Worm (Caenorhabditis elegans) whole organism, L1 larva: ENCODE results near the gene ani-1.
A peak's percentile ranks its signal among the peaks of the same experiment; 100 is the strongest.

Source experiments
- C04F5.9 ChIP-seq: sonication (generic microtip); optimal IDR thresholded peaks from 2 replicates; lab custom pipeline; 2016; ENCODE audit warnings: missing genetic modification characterization, missing compliant biosample characterization
- C16A3.4 ChIP-seq: fragments of 150-350 bp; optimal IDR thresholded peaks from 2 replicates; lab custom pipeline; 2014; ENCODE audit warnings: missing biosample characterization, missing genetic modification characterization
- F16B12.6 ChIP-seq: fragments of 150-350 bp; optimal IDR thresholded peaks from 2 replicates; lab custom pipeline; 2014; ENCODE audit warnings: missing biosample characterization, missing genetic modification characterization
- Y116A8C.19 ChIP-seq: sonication (generic microtip); optimal IDR thresholded peaks from 2 replicates; lab custom pipeline; 2016; ENCODE audit warnings: missing compliant biosample characterization, missing genetic modification characterization, borderline replicate concordance
- aha-1 ChIP-seq: fragments of 150-350 bp; optimal IDR thresholded peaks from 2 replicates; lab custom pipeline; 2014; ENCODE audit warnings: missing biosample characterization, missing genetic modification characterization
- ceh-8 ChIP-seq: fragments of 200-800 bp; sonication (Bioruptor generic); optimal IDR thresholded peaks from 2 replicates; lab custom pipeline; 2018; ENCODE audit warnings: mild to moderate bottlenecking, missing genetic modification characterization, moderate library complexity, missing compliant biosample characterization
- ceh-82 ChIP-seq, 3 experiments: fragments of 150-350 bp in 1 of 3; sonication (generic microtip) in 2 of 3; optimal IDR thresholded peaks; 2 replicates each; lab custom pipeline; 2014 to 2017; ENCODE audit warnings: missing biosample characterization in 3 of 3, missing genetic modification characterization in 3 of 3
- ceh-90 ChIP-seq: sonication (generic microtip); optimal IDR thresholded peaks from 2 replicates; lab custom pipeline; 2016; ENCODE audit warnings: missing genetic modification characterization, missing compliant biosample characterization
- ces-1 ChIP-seq: fragments of 150-350 bp; optimal IDR thresholded peaks from 2 replicates; lab custom pipeline; 2014; ENCODE audit warnings: missing biosample characterization, missing genetic modification reagents, missing genetic modification characterization
- dsc-1 ChIP-seq: sonication (generic microtip); optimal IDR thresholded peaks from 2 replicates; lab custom pipeline; 2016; ENCODE audit warnings: mild to moderate bottlenecking, missing genetic modification characterization, missing compliant biosample characterization
- efl-1 ChIP-seq, 4 experiments: fragments of 150-350 bp; optimal IDR thresholded peaks in 3 of 4; peaks in 1 of 4; 1 replicate in 1 of 4; 2 replicates in 3 of 4; lab custom pipeline; 2014; ENCODE audit warnings: missing biosample characterization in 2 of 4, missing genetic modification characterization in 2 of 4, missing genetic modification reagents in 2 of 4
- egl-13 ChIP-seq: sonication (generic microtip); optimal IDR thresholded peaks from 2 replicates; lab custom pipeline; 2016; ENCODE audit warnings: missing genotype, missing genetic modification reagents, missing genetic modification characterization, missing compliant biosample characterization
- egl-27 ChIP-seq, 2 experiments: fragments of 150-350 bp in 1 of 2; sonication (generic microtip); optimal IDR thresholded peaks; 3 replicates each; lab custom pipeline; 2017 to 2018; ENCODE audit warnings: missing biosample characterization in 2 of 2, missing genetic modification characterization in 2 of 2, missing genetic modification reagents in 2 of 2
- elt-2 ChIP-seq: sonication (generic microtip); optimal IDR thresholded peaks from 2 replicates; lab custom pipeline; 2016; ENCODE audit warnings: missing genetic modification characterization, mild to moderate bottlenecking, inconsistent platforms, missing compliant biosample characterization, missing genetic modification reagents
- elt-3 ChIP-seq, 6 experiments: fragments of 150-350 bp in 1 of 6; sonication (generic microtip); optimal IDR thresholded peaks; 2 replicates each; lab custom pipeline; 2017 to 2018; ENCODE audit warnings: missing biosample characterization in 6 of 6, missing genetic modification characterization in 6 of 6, inconsistent platforms in 1 of 6
- ets-5 ChIP-seq: fragments of 200-800 bp; sonication (Bioruptor generic); IDR thresholded peaks from 2 replicates; pipeline ENCODE4 v1.3.6; 2022; ENCODE audit warnings: missing genetic modification characterization, missing compliant biosample characterization
- fkh-10 ChIP-seq: sonication (generic microtip); optimal IDR thresholded peaks from 2 replicates; lab custom pipeline; 2017; ENCODE audit warnings: missing biosample characterization, missing genetic modification reagents, missing genetic modification characterization
- fkh-4 ChIP-seq: sonication (generic microtip); optimal IDR thresholded peaks from 2 replicates; lab custom pipeline; 2016; ENCODE audit warnings: missing compliant biosample characterization, missing genetic modification characterization, borderline replicate concordance
- fkh-8 ChIP-seq: sonication (generic microtip); optimal IDR thresholded peaks from 2 replicates; lab custom pipeline; 2016; ENCODE audit warnings: mild to moderate bottlenecking, missing genetic modification characterization, missing compliant biosample characterization
- fos-1 ChIP-seq: fragments of 150-350 bp; optimal IDR thresholded peaks from 2 replicates; lab custom pipeline; 2014; ENCODE audit warnings: missing biosample characterization, missing genetic modification characterization
- grh-1 ChIP-seq: fragments of 200-800 bp; sonication (Bioruptor generic); IDR thresholded peaks from 2 replicates; pipeline ENCODE4 v1.3.6; 2022; ENCODE audit warnings: missing genetic modification reagents, missing genetic modification characterization, missing compliant biosample characterization
- hlh-17 ChIP-seq: fragments of 200-800 bp; sonication (Bioruptor generic); optimal IDR thresholded peaks from 2 replicates; lab custom pipeline; 2018; ENCODE audit warnings: missing genetic modification characterization, mild to moderate bottlenecking, missing compliant biosample characterization, moderate library complexity, borderline replicate concordance
- hlh-4 ChIP-seq: sonication (generic microtip); optimal IDR thresholded peaks from 2 replicates; lab custom pipeline; 2016; ENCODE audit warnings: mild to moderate bottlenecking, missing genetic modification characterization, missing compliant biosample characterization
- hpl-2 ChIP-seq: fragments of 150-350 bp; optimal IDR thresholded peaks from 2 replicates; lab custom pipeline; 2014; ENCODE audit warnings: missing biosample characterization, missing genetic modification reagents, missing genetic modification characterization
- isw-1 ChIP-seq: fragments of 200-800 bp; sonication (Bioruptor generic); IDR thresholded peaks from 2 replicates; pipeline ENCODE4 v1.3.6; 2022; ENCODE audit warnings: missing genetic modification characterization, missing compliant biosample characterization
- lin-35 ChIP-seq, 2 experiments: fragments of 150-350 bp; optimal IDR thresholded peaks; 2 replicates each; lab custom pipeline; 2014; ENCODE audit warnings: missing biosample characterization in 2 of 2, missing genetic modification characterization in 2 of 2, missing genetic modification reagents in 2 of 2
- lsy-2 ChIP-seq, 2 experiments: fragments of 150-350 bp; optimal IDR thresholded peaks; 2 replicates each; lab custom pipeline; 2014; ENCODE audit warnings: missing biosample characterization in 2 of 2, missing genetic modification characterization in 2 of 2
- mab-9 ChIP-seq: fragments of 200-800 bp; sonication (Bioruptor generic); IDR thresholded peaks from 2 replicates; pipeline ENCODE4 v1.3.6; 2022; ENCODE audit warnings: missing genetic modification reagents, missing genetic modification characterization, missing compliant biosample characterization
- mef-2 ChIP-seq: fragments of 150-350 bp; optimal IDR thresholded peaks from 2 replicates; lab custom pipeline; 2014; ENCODE audit warnings: missing biosample characterization, missing genetic modification characterization
- mep-1 ChIP-seq: fragments of 150-350 bp; optimal IDR thresholded peaks from 2 replicates; lab custom pipeline; 2014; ENCODE audit warnings: missing biosample characterization, missing genetic modification characterization
- nhr-12 ChIP-seq: sonication (generic microtip); optimal IDR thresholded peaks from 2 replicates; lab custom pipeline; 2017; ENCODE audit warnings: missing biosample characterization, missing genetic modification characterization
- nhr-19 ChIP-seq: fragments of 200-800 bp; sonication (Bioruptor generic); conservative IDR thresholded peaks from 2 replicates; pipeline ENCODE4 v1.3.6; 2022; ENCODE audit warnings: missing genetic modification characterization, missing compliant biosample characterization
- nhr-237 ChIP-seq: fragments of 150-350 bp; optimal IDR thresholded peaks from 2 replicates; lab custom pipeline; 2014; ENCODE audit warnings: missing biosample characterization, missing genetic modification characterization
- nhr-28 ChIP-seq: fragments of 150-350 bp; optimal IDR thresholded peaks from 2 replicates; lab custom pipeline; 2014; ENCODE audit warnings: missing biosample characterization, missing genetic modification characterization
- nhr-47 ChIP-seq: sonication (generic microtip); optimal IDR thresholded peaks from 2 replicates; lab custom pipeline; 2016; ENCODE audit warnings: mild to moderate bottlenecking, missing genetic modification characterization, moderate library complexity, missing compliant biosample characterization
- nhr-76 ChIP-seq: sonication (generic microtip); optimal IDR thresholded peaks from 2 replicates; lab custom pipeline; 2017; ENCODE audit warnings: missing biosample characterization, missing genetic modification characterization
- nhr-90 ChIP-seq: sonication (generic microtip); optimal IDR thresholded peaks from 2 replicates; lab custom pipeline; 2016; ENCODE audit warnings: mild to moderate bottlenecking, missing genetic modification characterization, missing compliant biosample characterization; ENCODE audit not compliant: poor library complexity
- pax-3 ChIP-seq: fragments of 200-800 bp; sonication (Bioruptor generic); optimal IDR thresholded peaks from 2 replicates; lab custom pipeline; 2018; ENCODE audit warnings: mild to moderate bottlenecking, missing genetic modification characterization, moderate library complexity, missing compliant biosample characterization
- pqm-1 ChIP-seq: sonication (generic microtip); optimal IDR thresholded peaks from 3 replicates; lab custom pipeline; 2017; ENCODE audit warnings: missing biosample characterization, missing genetic modification characterization
- skn-1 ChIP-seq: fragments of 150-350 bp; optimal IDR thresholded peaks from 2 replicates; lab custom pipeline; 2014; ENCODE audit warnings: missing biosample characterization, missing genetic modification characterization
- snu-23 ChIP-seq: sonication (generic microtip); optimal IDR thresholded peaks from 2 replicates; lab custom pipeline; 2016; ENCODE audit warnings: missing genetic modification characterization, missing compliant biosample characterization
- sox-4 ChIP-seq: sonication (generic microtip); optimal IDR thresholded peaks from 2 replicates; lab custom pipeline; 2016; ENCODE audit warnings: missing genetic modification characterization, missing compliant biosample characterization
- sptf-1 ChIP-seq: fragments of 150-350 bp; optimal IDR thresholded peaks from 2 replicates; lab custom pipeline; 2014; ENCODE audit warnings: missing biosample characterization, missing genetic modification characterization
- sup-37 ChIP-seq: fragments of 200-800 bp; sonication (Bioruptor generic); optimal IDR thresholded peaks from 2 replicates; lab custom pipeline; 2018; ENCODE audit warnings: mild to moderate bottlenecking, missing genetic modification characterization, missing compliant biosample characterization
- swsn-7 ChIP-seq: sonication (generic microtip); optimal IDR thresholded peaks from 2 replicates; lab custom pipeline; 2016; ENCODE audit warnings: missing genetic modification characterization, missing compliant biosample characterization
- tbx-2 ChIP-seq: sonication (generic microtip); optimal IDR thresholded peaks from 2 replicates; lab custom pipeline; 2016; ENCODE audit warnings: missing genetic modification characterization, missing compliant biosample characterization
- tlp-1 ChIP-seq: fragments of 150-350 bp; optimal IDR thresholded peaks from 2 replicates; lab custom pipeline; 2014; ENCODE audit warnings: missing biosample characterization, missing genetic modification characterization
- unc-30 ChIP-seq: sonication (generic microtip); optimal IDR thresholded peaks from 2 replicates; lab custom pipeline; 2017; ENCODE audit warnings: missing biosample characterization, missing genetic modification characterization
- unc-86 ChIP-seq: sonication (generic microtip); optimal IDR thresholded peaks from 2 replicates; lab custom pipeline; 2016; ENCODE audit warnings: missing genetic modification characterization, missing compliant biosample characterization
- unc-98 ChIP-seq: fragments of 200-800 bp; sonication (Bioruptor generic); IDR thresholded peaks from 2 replicates; pipeline ENCODE4 v1.3.6; 2022; ENCODE audit warnings: missing genetic modification characterization, missing compliant biosample characterization
- xbp-1 ChIP-seq: sonication (generic microtip); optimal IDR thresholded peaks from 2 replicates; lab custom pipeline; 2016; ENCODE audit warnings: missing genetic modification characterization, missing compliant biosample characterization
- zag-1 ChIP-seq: fragments of 150-350 bp; optimal IDR thresholded peaks from 2 replicates; lab custom pipeline; 2014; ENCODE audit warnings: missing biosample characterization, missing genetic modification characterization
- ztf-4 ChIP-seq: fragments of 150-350 bp; optimal IDR thresholded peaks from 2 replicates; lab custom pipeline; 2014; ENCODE audit warnings: missing biosample characterization, missing genetic modification characterization

ani-1 gene

DNA sequence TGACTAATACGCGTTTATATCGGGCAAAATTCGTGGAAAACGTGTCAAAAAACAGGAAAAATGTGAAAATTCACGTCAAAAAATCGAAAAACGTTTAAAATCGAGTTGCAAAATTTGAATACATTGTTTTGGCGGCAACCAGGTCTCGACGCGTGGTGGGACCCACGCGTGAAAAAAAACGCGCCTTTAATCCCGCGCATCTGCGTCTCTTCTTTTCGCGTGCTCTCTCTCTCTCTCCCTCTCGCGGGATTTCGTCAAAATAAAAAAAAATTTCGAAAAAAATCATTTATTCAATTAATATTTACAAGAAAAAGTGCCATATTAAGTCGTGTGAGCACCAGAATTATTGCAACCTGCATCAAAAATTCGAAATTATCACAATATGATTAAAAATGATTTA is at the start of gene ani-1:
Gene ani-1, minus strand, starts transcription at position 61 of the 400 bp plus-strand sequence.
- TF ChIP-seq elt-3 (tag; optimal IDR thresholded peaks at IDR 0.05; lab: Kevin White, UChicago): peak in 1 of 6 experiments; percentile 42
- no peak for TF ChIP-seq egl-27 (tag; optimal IDR thresholded peaks at IDR 0.05; lab: Kevin White, UChicago)
- TF ChIP-seq sox-4 (tag; lab: Kevin White, UChicago): no peak
- TF ChIP-seq nhr-90 (tag; lab: Kevin White, UChicago): peak; percentile 49
- no peak for TF ChIP-seq ceh-90 (tag; lab: Kevin White, UChicago)
- TF ChIP-seq mab-9: no peak
- TF ChIP-seq unc-30 (tag; lab: Kevin White, UChicago): no peak
- peak; percentile 61 for TF ChIP-seq skn-1
- TF ChIP-seq pax-3 (tag; lab: Kevin White, UChicago): no peak
- no peak for TF ChIP-seq ces-1 (GFP tag; lab: Kevin White, UChicago)
- no peak for TF ChIP-seq hpl-2 (GFP tag; lab: Kevin White, UChicago)
- TF ChIP-seq aha-1: no peak
- peak; percentile 82 to 89 for TF ChIP-seq lsy-2 (tag; optimal IDR thresholded peaks at IDR 0.05; lab: Kevin White, UChicago)
- peak; percentile 59 for TF ChIP-seq swsn-7
- no peak for TF ChIP-seq C04F5.9 (tag; lab: Kevin White, UChicago)
- TF ChIP-seq nhr-47 (tag; lab: Kevin White, UChicago): peak; percentile 79
- peak; percentile 66 for TF ChIP-seq xbp-1 (tag; lab: Kevin White, UChicago)
- no peak for TF ChIP-seq pqm-1 (tag; lab: Kevin White, UChicago)
- TF ChIP-seq Y116A8C.19: no peak
- no peak for TF ChIP-seq hlh-17 (GFP tag; lab: Kevin White, UChicago)
- TF ChIP-seq isw-1 (GFP tag; lab: Robert Waterston, UW): peak; percentile 70
- TF ChIP-seq fos-1 (tag; lab: Kevin White, UChicago): no peak
- no peak for TF ChIP-seq nhr-237 (tag; lab: Kevin White, UChicago)
- TF ChIP-seq fkh-8: peak; percentile 56
- peak; percentile 81 for TF ChIP-seq C16A3.4
- no peak for TF ChIP-seq tlp-1
- peak; percentile 71 for TF ChIP-seq snu-23 (GFP tag; lab: Kevin White, UChicago)
- TF ChIP-seq elt-2 (tag; lab: Kevin White, UChicago): no peak
- peak; percentile 69 for TF ChIP-seq mep-1 (tag; lab: Kevin White, UChicago)
- no peak for TF ChIP-seq zag-1
- TF ChIP-seq tbx-2 (tag; lab: Kevin White, UChicago): peak; percentile 68
- no peak for TF ChIP-seq unc-98 (GFP tag; lab: Robert Waterston, UW)
- peak; percentile 93 to 94 for TF ChIP-seq lin-35 (GFP tag; optimal IDR thresholded peaks at IDR 0.05; lab: Kevin White, UChicago)
- TF ChIP-seq fkh-10: no peak
- no peak for TF ChIP-seq mef-2
- TF ChIP-seq ceh-82 (tag; optimal IDR thresholded peaks at IDR 0.05; lab: Kevin White, UChicago): peak; percentile 35 to 83 (median 60)
- TF ChIP-seq ets-5 (GFP tag; lab: Robert Waterston, UW): no peak
- no peak for TF ChIP-seq nhr-12 (tag; lab: Kevin White, UChicago)
- TF ChIP-seq hlh-4 (tag; lab: Kevin White, UChicago): no peak
- no peak for TF ChIP-seq sup-37 (GFP tag; lab: Kevin White, UChicago)
- peak; percentile 20 for TF ChIP-seq ztf-4 (tag; lab: Kevin White, UChicago)
- TF ChIP-seq dsc-1 (tag; lab: Kevin White, UChicago): peak; percentile 19
- TF ChIP-seq F16B12.6 (tag; lab: Kevin White, UChicago): peak; percentile 54
- peak; percentile 91 to 97 for TF ChIP-seq efl-1 (optimal IDR thresholded peaks at IDR 0.05; lab: Kevin White, UChicago)
- TF ChIP-seq efl-1 (GFP tag; optimal IDR thresholded peaks at IDR 0.05 in 1 of 2; lab: Kevin White, UChicago): peak; percentile 91 to 98
- TF ChIP-seq nhr-76 (tag; lab: Kevin White, UChicago): no peak
- peak; percentile 70 for TF ChIP-seq unc-86 (tag; lab: Kevin White, UChicago)
- TF ChIP-seq grh-1 (GFP tag; lab: Robert Waterston, UW): no peak; the same call in 1 of the 2 replicates
- TF ChIP-seq sptf-1: no peak
- no peak for TF ChIP-seq nhr-28
- TF ChIP-seq fkh-4 (tag; lab: Kevin White, UChicago): no peak
- no peak for TF ChIP-seq egl-13 (tag; lab: Kevin White, UChicago)
- TF ChIP-seq ceh-8 (GFP tag; lab: Kevin White, UChicago): peak; percentile 45
- TF ChIP-seq nhr-19 (GFP tag; lab: Robert Waterston, UW): peak; percentile 65
